Worm (Caenorhabditis elegans) whole organism, late embryonic: Measurements from ENCODE around the gene T23G7.3.

Experiments used
- C38D4.7 ChIP-seq: fragments of 200-800 bp; sonication (Bioruptor generic); optimal IDR thresholded peaks from 2 replicates; lab custom pipeline; 2018; ENCODE audit warnings: mild to moderate bottlenecking, missing genetic modification characterization, moderate library complexity, missing compliant biosample characterization
- ahr-1 ChIP-seq: sonication (generic microtip); optimal IDR thresholded peaks from 2 replicates; lab custom pipeline; 2016; ENCODE audit warnings: missing genetic modification characterization, missing compliant biosample characterization
- ama-1 ChIP-seq: fragments of 150-350 bp; optimal IDR thresholded peaks from 2 replicates; lab custom pipeline; 2014
- ceh-18 ChIP-seq: sonication (generic microtip); optimal IDR thresholded peaks from 2 replicates; lab custom pipeline; 2016; ENCODE audit warnings: missing genetic modification characterization, missing compliant biosample characterization
- ceh-24 ChIP-seq: sonication (generic microtip); optimal IDR thresholded peaks from 2 replicates; lab custom pipeline; 2016; ENCODE audit warnings: mild to moderate bottlenecking, missing genetic modification characterization, missing compliant biosample characterization
- ceh-34 ChIP-seq: sonication (generic microtip); optimal IDR thresholded peaks from 2 replicates; lab custom pipeline; 2016; ENCODE audit warnings: mild to moderate bottlenecking, missing genetic modification characterization, missing compliant biosample characterization
- fkh-10 ChIP-seq: fragments of 150-350 bp; optimal IDR thresholded peaks from 2 replicates; lab custom pipeline; 2014; ENCODE audit warnings: missing biosample characterization, missing genetic modification reagents, missing genetic modification characterization
- hlh-8 ChIP-seq: sonication (generic microtip); optimal IDR thresholded peaks from 2 replicates; lab custom pipeline; 2016; ENCODE audit warnings: missing genotype, missing genetic modification characterization, missing compliant biosample characterization
- nfya-1 ChIP-seq: sonication (generic microtip); optimal IDR thresholded peaks from 2 replicates; lab custom pipeline; 2017; ENCODE audit warnings: missing genetic modification characterization, mild to moderate bottlenecking, missing compliant biosample characterization, antibody characterized with exemption, moderate library complexity
- nhr-11 ChIP-seq: fragments of 150-350 bp; optimal IDR thresholded peaks from 2 replicates; lab custom pipeline; 2014; ENCODE audit warnings: missing biosample characterization, missing genetic modification characterization
- pha-4 ChIP-seq: fragments of 150-350 bp; optimal IDR thresholded peaks from 2 replicates; lab custom pipeline; 2018; ENCODE audit warnings: missing biosample characterization, missing genetic modification reagents, missing genetic modification characterization
- ref-2 ChIP-seq: sonication (generic microtip); optimal IDR thresholded peaks from 2 replicates; lab custom pipeline; 2016; ENCODE audit warnings: missing genetic modification characterization, missing compliant biosample characterization
- sox-4 ChIP-seq: sonication (generic microtip); optimal IDR thresholded peaks from 2 replicates; lab custom pipeline; 2017; ENCODE audit warnings: mild to moderate bottlenecking, missing genetic modification characterization, inconsistent platforms, missing compliant biosample characterization

DNA sequence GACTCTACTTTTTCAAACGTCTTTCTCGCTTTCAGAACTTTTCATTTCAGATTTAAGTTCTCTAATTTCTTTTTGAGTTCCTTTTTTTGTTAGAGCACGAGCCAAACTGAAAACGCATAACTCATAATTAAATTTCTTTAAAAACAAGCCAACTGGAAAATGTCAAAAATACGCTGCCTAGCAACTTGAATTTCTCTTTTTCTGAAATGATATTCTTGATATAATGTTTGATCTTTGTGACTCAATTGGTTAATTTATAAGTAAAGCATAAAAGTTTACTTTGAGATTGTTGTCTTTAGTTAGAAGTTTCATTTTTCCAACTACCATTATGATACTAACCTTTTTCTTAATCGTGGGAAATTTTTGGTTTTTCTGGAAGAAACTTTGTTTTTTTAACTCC lies 26.5 kb downstream of the T23G7.3 start:
- TF ChIP-seq ama-1 (lab: Kevin White, UChicago) (no peak), ahr-1 (no peak), ceh-34 (no peak), nhr-11 (tag; lab: Kevin White, UChicago) (no peak), nfya-1 (tag; lab: Kevin White, UChicago) (no peak), pha-4 (tag; lab: Kevin White, UChicago) (no peak), ceh-24 (no peak), C38D4.7 (no peak), hlh-8 (tag; lab: Kevin White, UChicago) (no peak), ref-2 (tag; lab: Kevin White, UChicago) (no peak), fkh-10 (GFP tag; lab: Kevin White, UChicago) (no peak), ceh-18 (tag; lab: Kevin White, UChicago) (no peak), sox-4 (tag; lab: Kevin White, UChicago) (no peak)
